Fruit fly (Drosophila melanogaster) whole organism, embryonic: ENCODE results near the gene Acat1.

Source experiments
- Aef1 ChIP-seq: fragments of 200-800 bp; sonication (Bioruptor generic); IDR thresholded peaks from 3 replicates; pipeline ENCODE4 v1.3.6; 2022; ENCODE audit warnings: missing biosample characterization, missing genetic modification characterization
- Awh ChIP-seq: fragments of 200-800 bp; sonication (Bioruptor generic); IDR thresholded peaks from 2 replicates; pipeline ENCODE4, ENCODE4 v1.3.6; 2022; ENCODE audit warnings: missing biosample characterization, missing genetic modification characterization
- BtbVII ChIP-seq: fragments of 200-800 bp; sonication (Bioruptor generic); optimal IDR thresholded peaks from 3 replicates; lab custom pipeline; 2017; ENCODE audit warnings: missing biosample characterization, mild to moderate bottlenecking, missing genetic modification characterization
- Bteb2 ChIP-seq: fragments of 200-800 bp; sonication (Bioruptor generic); optimal IDR thresholded peaks from 2 replicates; lab custom pipeline; 2016; ENCODE audit warnings: missing biosample characterization, missing genetic modification characterization
- CG10462 ChIP-seq: fragments of 200-800 bp; sonication (Bioruptor generic); optimal IDR thresholded peaks from 2 replicates; lab custom pipeline; 2016; ENCODE audit warnings: missing biosample characterization, missing genetic modification characterization
- CG11456 ChIP-seq: fragments of 200-800 bp; sonication (Bioruptor generic); IDR thresholded peaks from 3 replicates; pipeline ENCODE4 v1.3.6; 2022; ENCODE audit warnings: missing biosample characterization, missing genetic modification characterization
- CG11696 ChIP-seq: fragments of 200-800 bp; sonication (Bioruptor generic); IDR thresholded peaks from 2 replicates; pipeline ENCODE4 v1.3.6; 2022; ENCODE audit warnings: missing biosample characterization, missing genetic modification characterization
- CG1529 ChIP-seq: fragments of 200-800 bp; sonication (Bioruptor generic); optimal IDR thresholded peaks from 3 replicates; lab custom pipeline; 2018; ENCODE audit warnings: missing biosample characterization, missing genetic modification characterization
- CG15514 ChIP-seq: fragments of 200-800 bp; sonication (Bioruptor generic); optimal IDR thresholded peaks from 3 replicates; lab custom pipeline; 2017; ENCODE audit warnings: missing biosample characterization, missing genetic modification characterization, mild to moderate bottlenecking, moderate library complexity, missing genetic modification reagents
- CG1647 ChIP-seq: fragments of 200-800 bp; sonication (Bioruptor generic); optimal IDR thresholded peaks from 3 replicates; lab custom pipeline; 2016; ENCODE audit warnings: missing biosample characterization, missing genetic modification characterization
- CG16815 ChIP-seq: fragments of 200-800 bp; sonication (Bioruptor generic); optimal IDR thresholded peaks from 3 replicates; lab custom pipeline; 2017; ENCODE audit warnings: missing biosample characterization, mild to moderate bottlenecking, missing genetic modification characterization
- CG16863 ChIP-seq: fragments of 200-800 bp; sonication (Bioruptor generic); optimal IDR thresholded peaks from 3 replicates; lab custom pipeline; 2016; ENCODE audit warnings: missing biosample characterization, missing genetic modification characterization
- CG17385 ChIP-seq: fragments of 200-800 bp; sonication (Bioruptor generic); optimal IDR thresholded peaks from 3 replicates; lab custom pipeline; 2018; ENCODE audit warnings: missing biosample characterization, mild to moderate bottlenecking, missing genetic modification characterization
- CG4328 ChIP-seq: fragments of 200-800 bp; sonication (Bioruptor generic); optimal IDR thresholded peaks from 3 replicates; lab custom pipeline; 2017; ENCODE audit warnings: missing biosample characterization, missing genetic modification reagents, missing genetic modification characterization
- CG4730 ChIP-seq: fragments of 200-800 bp; sonication (Bioruptor generic); IDR thresholded peaks from 2 replicates; pipeline ENCODE4 v1.3.6; 2022; ENCODE audit warnings: missing biosample characterization, missing genetic modification characterization
- CG6175 ChIP-seq: fragments of 200-800 bp; sonication (Bioruptor generic); IDR thresholded peaks from 3 replicates; pipeline ENCODE4 v1.3.6; 2022; ENCODE audit warnings: missing biosample characterization, missing genetic modification characterization
- CG9437 ChIP-seq: fragments of 200-800 bp; sonication (Bioruptor generic); optimal IDR thresholded peaks from 2 replicates; lab custom pipeline; 2018; ENCODE audit warnings: missing biosample characterization, mild to moderate bottlenecking, missing genetic modification characterization
- D ChIP-seq, 2 experiments: fragments of 200-800 bp in 1 of 2; fragments of >200 bp in 1 of 2; sonication (Bioruptor generic) in 1 of 2; optimal IDR thresholded peaks; 2 replicates in 1 of 2; 3 replicates in 1 of 2; lab custom pipeline; 2017; ENCODE audit warnings: mild to moderate bottlenecking in 1 of 2, missing biosample characterization in 1 of 2, missing genetic modification characterization in 1 of 2, missing genetic modification reagents in 1 of 2
- Dp ChIP-seq: fragments of 200-800 bp; sonication (Bioruptor generic); optimal IDR thresholded peaks from 2 replicates; lab custom pipeline; 2018; ENCODE audit warnings: missing biosample characterization, mild to moderate bottlenecking, missing genetic modification characterization, moderate library complexity
- GATAe ChIP-seq: fragments of 200-800 bp; sonication (Bioruptor generic); conservative IDR thresholded peaks from 2 replicates; pipeline ENCODE4 v1.3.6; 2022; ENCODE audit warnings: missing biosample characterization, missing genetic modification characterization
- H15 ChIP-seq: fragments of 200-800 bp; sonication (Bioruptor generic); IDR thresholded peaks from 3 replicates; pipeline ENCODE4 v1.3.6; 2022; ENCODE audit warnings: missing biosample characterization, missing genetic modification characterization
- HLH4C ChIP-seq: fragments of 200-800 bp; sonication (Bioruptor generic); IDR thresholded peaks from 3 replicates; pipeline ENCODE4 v1.3.6; 2022; ENCODE audit warnings: missing biosample characterization, missing genetic modification characterization; ENCODE audit not compliant: partially characterized antibody
- Nf-YC ChIP-seq: fragments of 200-800 bp; optimal IDR thresholded peaks from 3 replicates; lab custom pipeline; 2019; ENCODE audit warnings: missing biosample characterization, mild to moderate bottlenecking, missing genetic modification characterization, moderate library complexity
- PHDP ChIP-seq: fragments of 200-800 bp; sonication (Bioruptor generic); optimal IDR thresholded peaks from 3 replicates; lab custom pipeline; 2018; ENCODE audit warnings: missing biosample characterization, mild to moderate bottlenecking, missing genetic modification characterization, moderate library complexity
- Ptx1 ChIP-seq: fragments of 200-800 bp; sonication (Bioruptor generic); IDR thresholded peaks from 2 replicates; pipeline ENCODE4 v1.3.6; 2022; ENCODE audit warnings: missing biosample characterization, missing genetic modification characterization
- Side ChIP-seq: fragments of 200-800 bp; sonication (Bioruptor generic); optimal IDR thresholded peaks from 2 replicates; lab custom pipeline; 2016; ENCODE audit warnings: missing biosample characterization, missing genetic modification characterization
- Stat92E ChIP-seq, 3 experiments: fragments of >200 bp in 2 of 3; fragments of 200-800 bp in 1 of 3; sonication (Bioruptor generic) in 1 of 3; optimal IDR thresholded peaks; 2 replicates each; lab custom pipeline; 2017 to 2019; ENCODE audit warnings: missing biosample characterization in 3 of 3, missing genetic modification characterization in 3 of 3, mild to moderate bottlenecking in 1 of 3, moderate library complexity in 1 of 3
- Xbp1 ChIP-seq: fragments of 200-800 bp; sonication (Bioruptor generic); optimal IDR thresholded peaks from 3 replicates; lab custom pipeline; 2016; ENCODE audit warnings: missing biosample characterization, mild to moderate bottlenecking, missing genetic modification characterization
- aop ChIP-seq: fragments of 200-800 bp; sonication (Bioruptor generic); IDR thresholded peaks from 2 replicates; pipeline ENCODE4 v1.3.6; 2022; ENCODE audit warnings: missing biosample characterization, missing genetic modification characterization
- chn ChIP-seq: fragments of 200-800 bp; sonication (Bioruptor generic); optimal IDR thresholded peaks from 2 replicates; lab custom pipeline; 2016; ENCODE audit warnings: missing biosample characterization, missing genetic modification characterization
- dm ChIP-seq: fragments of 200-800 bp; sonication (Bioruptor generic); optimal IDR thresholded peaks from 3 replicates; lab custom pipeline; 2016; ENCODE audit warnings: missing biosample characterization, missing genetic modification characterization
- exex ChIP-seq: fragments of 200-800 bp; sonication (Bioruptor generic); optimal IDR thresholded peaks from 4 replicates; lab custom pipeline; 2018; ENCODE audit warnings: missing biosample characterization, mild to moderate bottlenecking, missing genetic modification characterization, moderate library complexity
- fu2 ChIP-seq: fragments of 200-800 bp; sonication (Bioruptor generic); optimal IDR thresholded peaks from 2 replicates; lab custom pipeline; 2016; ENCODE audit warnings: missing biosample characterization, missing genetic modification characterization
- gce ChIP-seq: fragments of 200-800 bp; sonication (Bioruptor generic); IDR thresholded peaks from 3 replicates; pipeline ENCODE4 v1.3.6; 2022; ENCODE audit warnings: missing biosample characterization, missing genetic modification characterization
- gcm2 ChIP-seq: fragments of 200-800 bp; sonication (Bioruptor generic); optimal IDR thresholded peaks from 2 replicates; lab custom pipeline; 2016; ENCODE audit warnings: missing biosample characterization, missing genetic modification characterization
- ind ChIP-seq: fragments of 200-800 bp; sonication (Bioruptor generic); optimal IDR thresholded peaks from 3 replicates; lab custom pipeline; 2016; ENCODE audit warnings: missing biosample characterization, missing genetic modification characterization
- otp ChIP-seq: fragments of 200-800 bp; sonication (Bioruptor generic); IDR thresholded peaks from 3 replicates; pipeline ENCODE4, ENCODE4 v1.3.6; 2022; ENCODE audit warnings: missing biosample characterization, missing genetic modification characterization
- prd ChIP-seq, 3 experiments: fragments of >200 bp in 2 of 3; fragments of 200-800 bp in 1 of 3; sonication (Bioruptor generic) in 1 of 3; optimal IDR thresholded peaks in 2 of 3; IDR thresholded peaks in 1 of 3; 2 replicates in 2 of 3; 3 replicates in 1 of 3; pipeline versions ENCODE4 v1.3.6 to Lab custom; 2017 to 2022; ENCODE audit warnings: missing biosample characterization in 1 of 3, missing genetic modification characterization in 1 of 3
- ro ChIP-seq: fragments of 200-800 bp; sonication (Bioruptor generic); IDR thresholded peaks from 2 replicates; pipeline ENCODE4 v1.3.6; 2022; ENCODE audit warnings: missing biosample characterization, missing genetic modification characterization
- sens ChIP-seq: fragments of 200-800 bp; sonication (Bioruptor generic); peaks from one replicate; lab custom pipeline; 2016; ENCODE audit warnings: missing biosample characterization, missing genetic modification characterization
- seq ChIP-seq: fragments of 200-800 bp; sonication (Bioruptor generic); IDR thresholded peaks from 2 replicates; pipeline ENCODE4 v1.3.6; 2022; ENCODE audit warnings: missing biosample characterization, missing genetic modification characterization
- shn ChIP-seq: fragments of 200-800 bp; sonication (Bioruptor generic); optimal IDR thresholded peaks from 3 replicates; lab custom pipeline; 2016; ENCODE audit warnings: missing biosample characterization, missing genetic modification characterization
- toy ChIP-seq: fragments of 200-800 bp; sonication (Bioruptor generic); IDR thresholded peaks from 2 replicates; pipeline ENCODE4 v1.3.6; 2022; ENCODE audit warnings: missing biosample characterization, missing genetic modification characterization
- trh ChIP-seq: fragments of 200-800 bp; sonication (Bioruptor generic); optimal IDR thresholded peaks from 2 replicates; lab custom pipeline; 2016; ENCODE audit warnings: missing biosample characterization, missing genetic modification characterization
- twi ChIP-seq: fragments of 200-800 bp; optimal IDR thresholded peaks from 2 replicates; lab custom pipeline; 2019; ENCODE audit warnings: missing biosample characterization, mild to moderate bottlenecking, missing genetic modification characterization, moderate library complexity
- unc-4 ChIP-seq: fragments of 200-800 bp; sonication (Bioruptor generic); IDR thresholded peaks from 2 replicates; pipeline ENCODE4 v1.3.6; 2022; ENCODE audit warnings: missing biosample characterization, missing genetic modification characterization; ENCODE audit not compliant: partially characterized antibody
- zen2 ChIP-seq: fragments of 200-800 bp; sonication (Bioruptor generic); IDR thresholded peaks from 3 replicates; pipeline ENCODE4 v1.3.6; 2022; ENCODE audit warnings: missing biosample characterization, missing genetic modification characterization; ENCODE audit not compliant: partially characterized antibody
- zf30C ChIP-seq: fragments of 200-800 bp; sonication (Bioruptor generic); optimal IDR thresholded peaks from 3 replicates; lab custom pipeline; 2018; ENCODE audit warnings: missing biosample characterization, mild to moderate bottlenecking, missing genetic modification characterization

The Acat1 gene

DNA sequence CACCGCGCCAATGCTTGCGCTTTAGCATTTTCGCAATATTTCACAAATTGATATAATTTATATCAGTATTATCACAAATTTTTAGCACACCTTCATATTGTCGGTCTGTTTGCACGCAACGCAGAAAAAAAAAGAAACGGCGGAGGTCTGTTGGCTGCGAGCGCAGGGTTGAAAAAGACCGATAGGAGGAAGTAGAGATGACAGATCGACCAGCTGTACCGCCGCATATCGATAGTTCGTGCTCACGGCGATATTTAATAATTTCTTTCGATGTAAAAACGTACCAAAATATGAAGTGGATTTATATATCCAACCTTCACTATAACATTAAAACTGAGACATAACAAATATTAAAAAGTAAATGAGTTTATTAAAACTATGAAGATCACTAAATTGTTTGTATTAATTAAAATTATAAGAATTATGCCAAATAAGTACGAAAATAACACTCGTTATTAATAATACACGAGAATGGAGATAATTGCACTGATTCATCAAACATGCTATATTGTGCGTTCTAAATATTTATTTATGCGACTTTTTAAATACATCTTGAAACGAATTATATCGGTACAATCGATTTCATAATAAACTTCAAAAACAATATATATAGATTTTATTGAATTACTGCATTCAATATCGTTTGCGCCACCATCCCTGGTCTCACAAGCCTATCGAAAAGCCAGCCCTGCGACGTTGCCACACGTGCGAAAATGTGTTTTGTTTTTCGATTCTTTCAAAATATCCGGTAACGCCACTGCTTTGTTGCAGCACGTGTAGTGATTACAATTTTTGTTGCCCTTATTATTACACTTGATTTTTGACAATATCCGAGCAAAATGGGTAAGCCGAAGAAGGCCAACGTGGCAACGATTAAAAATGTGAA lies 12.8 kb upstream of the Acat1 start, which contains the start of the genes RpS6 and bys (continued):
- TF ChIP-seq ro (GFP tag; lab: Robert Waterston, UW): no peak; the same call in 1 of the 2 replicates
- TF ChIP-seq HLH4C (GFP tag; lab: Robert Waterston, UW): peak; percentile 73
- TF ChIP-seq CG10462: no peak
- peak; percentile 88 for TF ChIP-seq aop
- TF ChIP-seq ind (GFP tag; lab: Kevin White, UChicago): peak; percentile 38
- peak; percentile 43; the same call in 1 of the 2 replicates for TF ChIP-seq Awh
- peak; percentile 36 for TF ChIP-seq PHDP (tag; lab: Kevin White, UChicago)
- TF ChIP-seq seq (GFP tag; lab: Robert Waterston, UW): no peak
- TF ChIP-seq CG1529 (GFP tag; lab: Kevin White, UChicago): no peak
- no peak for TF ChIP-seq exex (tag; lab: Kevin White, UChicago)
- peak; percentile 22 for TF ChIP-seq CG15514
- peak; percentile 33 for TF ChIP-seq Ptx1 (GFP tag; lab: Robert Waterston, UW)
- peak; percentile 92 for TF ChIP-seq dm (GFP tag; lab: Kevin White, UChicago)
- TF ChIP-seq Xbp1 (GFP tag; lab: Kevin White, UChicago): peak; percentile 54
- no peak for TF ChIP-seq CG11696 (GFP tag; lab: Robert Waterston, UW)
- TF ChIP-seq GATAe: no peak
- peak; percentile 58; the same call in 1 of the 3 replicates for TF ChIP-seq H15 (GFP tag; lab: Robert Waterston, UW)
- TF ChIP-seq trh: no peak
- peak in 1 of 3 experiments; percentile 31 for TF ChIP-seq Stat92E (GFP tag; optimal IDR thresholded peaks at IDR 0.05; lab: Kevin White, UChicago)
- TF ChIP-seq CG4328 (GFP tag; lab: Kevin White, UChicago): peak; percentile 15
- peak; percentile 45 for TF ChIP-seq CG16815 (GFP tag; lab: Kevin White, UChicago)
- peak; percentile 63 for TF ChIP-seq CG17385
- TF ChIP-seq Bteb2 (GFP tag; lab: Kevin White, UChicago): peak; percentile 58
- peak; percentile 72; the same call in 2 of the 3 replicates for TF ChIP-seq otp (GFP tag; lab: Robert Waterston, UW)
- no peak for TF ChIP-seq toy (GFP tag; lab: Robert Waterston, UW)
- TF ChIP-seq Aef1 (GFP tag; lab: Robert Waterston, UW): 0 out of 3 replicates have a peak, but pooled peaks have one; percentile 15
- no peak for TF ChIP-seq gcm2
- TF ChIP-seq CG11456 (GFP tag; lab: Robert Waterston, UW): peak; percentile 81
- no peak for TF ChIP-seq twi (tag; lab: Kevin White, UChicago)
- peak; percentile 77 for TF ChIP-seq BtbVII (GFP tag; lab: Kevin White, UChicago)
- TF ChIP-seq Side: peak; percentile 23
- no peak for TF ChIP-seq sens (GFP tag; lab: Kevin White, UChicago)
- TF ChIP-seq shn (GFP tag; lab: Kevin White, UChicago): no peak
- peak; percentile 73 for TF ChIP-seq unc-4 (GFP tag; lab: Robert Waterston, UW)
- TF ChIP-seq D (optimal IDR thresholded peaks at IDR 0.05; lab: Kevin White, UChicago): no peak
- TF ChIP-seq D (GFP tag; optimal IDR thresholded peaks at IDR 0.05; lab: Kevin White, UChicago): peak; percentile 10
- peak; percentile 10 for TF ChIP-seq zf30C (GFP tag; lab: Kevin White, UChicago)
- TF ChIP-seq CG6175 (GFP tag; lab: Robert Waterston, UW): 0 out of 3 replicates have a peak, but pooled peaks have one; percentile 13
- peak; percentile 71 for TF ChIP-seq zen2 (GFP tag; lab: Robert Waterston, UW)
- no peak for TF ChIP-seq gce (GFP tag; lab: Robert Waterston, UW)
- TF ChIP-seq CG16863: no peak
- peak; percentile 37 for TF ChIP-seq chn (GFP tag; lab: Kevin White, UChicago)
- peak; percentile 31 for TF ChIP-seq Nf-YC (tag; lab: Kevin White, UChicago)
- peak; percentile 63 for TF ChIP-seq CG9437 (GFP tag; lab: Kevin White, UChicago)
- peak; percentile 19 for TF ChIP-seq Dp (GFP tag; lab: Kevin White, UChicago)
- no peak for TF ChIP-seq prd (optimal IDR thresholded peaks at IDR 0.05; lab: Kevin White, UChicago)
- TF ChIP-seq prd (GFP tag; IDR thresholded peaks at IDR 0.05; lab: Robert Waterston, UW): peak; percentile 41; the same call in 1 of the 3 replicates
- no peak for TF ChIP-seq CG1647 (GFP tag; lab: Kevin White, UChicago)
- TF ChIP-seq CG4730 (GFP tag; lab: Robert Waterston, UW): peak; percentile 20; the same call in 1 of the 2 replicates
- peak; percentile 12 for TF ChIP-seq fu2
